Worm (Caenorhabditis elegans): Measurements from ENCODE around the gene nphp-4.

DNA sequence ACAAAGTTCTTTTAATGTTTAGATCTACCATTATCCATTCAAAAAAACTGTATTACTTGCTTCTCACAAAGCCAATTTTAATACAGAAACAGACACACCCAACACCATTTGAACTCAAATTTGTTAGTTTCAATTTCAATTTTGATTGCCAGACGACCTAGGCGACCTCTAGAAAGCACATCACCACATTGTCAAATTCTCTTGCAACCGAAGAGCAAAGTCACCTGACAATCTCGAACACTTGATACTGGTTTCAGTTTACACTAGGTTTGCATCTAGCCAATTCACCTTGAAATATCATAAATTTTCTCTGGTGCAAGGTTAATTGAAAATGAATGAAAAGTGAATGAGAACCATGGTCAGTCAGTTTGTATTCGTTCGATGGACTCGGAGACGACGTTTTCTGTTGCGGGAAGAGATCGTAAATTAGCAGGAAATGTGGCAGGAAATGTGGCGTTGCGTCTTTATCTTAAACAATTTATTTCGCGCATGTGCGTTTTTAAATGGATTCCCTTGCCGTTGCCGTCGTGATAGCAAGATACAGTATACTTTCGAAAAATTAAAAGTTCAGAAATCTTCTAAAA, 46.2 kb downstream of the nphp-4 start:
- no peak for TF ChIP-seq skn-1 (tag; optimal IDR thresholded peaks at IDR 0.05)
- no peak for TF ChIP-seq Y105C5A.15 (GFP tag; IDR thresholded peaks at IDR 0.05)
- TF ChIP-seq ceh-62 (tag; optimal IDR thresholded peaks at IDR 0.05): no peak
- no peak for TF ChIP-seq ztf-7 (tag; optimal IDR thresholded peaks at IDR 0.05)
- TF ChIP-seq nhr-77 (tag; optimal IDR thresholded peaks at IDR 0.05): no peak
- no peak for TF ChIP-seq snpc-4 (tag; optimal IDR thresholded peaks at IDR 0.05)
